Fruit fly (Drosophila melanogaster) whole organism, embryonic: ENCODE data around the gene CG34309.

Experiments
- ATbp ChIP-seq: fragments of 200-800 bp; sonication (Bioruptor generic); optimal IDR thresholded peaks from 2 replicates; lab custom pipeline; 2017; ENCODE audit warnings: missing biosample characterization, mild to moderate bottlenecking, missing genetic modification characterization, missing genetic modification reagents
- CG10209 ChIP-seq: fragments of 200-800 bp; sonication (Bioruptor generic); optimal IDR thresholded peaks from 3 replicates; lab custom pipeline; 2017; ENCODE audit warnings: missing biosample characterization, mild to moderate bottlenecking, missing genetic modification characterization, missing genetic modification reagents
- CG10321 ChIP-seq: fragments of 200-800 bp; sonication (Bioruptor generic); IDR thresholded peaks from 2 replicates; pipeline ENCODE4 v1.3.6; 2022; ENCODE audit warnings: missing biosample characterization, missing genetic modification characterization
- CG11247 ChIP-seq: fragments of 200-800 bp; sonication (Bioruptor generic); IDR thresholded peaks from 2 replicates; pipeline ENCODE4 v1.3.6; 2022; ENCODE audit warnings: missing biosample characterization, missing genetic modification characterization
- CG12104 ChIP-seq: fragments of 200-800 bp; sonication (Bioruptor generic); optimal IDR thresholded peaks from 3 replicates; lab custom pipeline; 2016; ENCODE audit warnings: missing biosample characterization, missing genetic modification characterization
- CG12219 ChIP-seq: fragments of 200-800 bp; sonication (Bioruptor generic); optimal IDR thresholded peaks from 3 replicates; lab custom pipeline; 2018; ENCODE audit warnings: missing biosample characterization, mild to moderate bottlenecking, missing genetic modification characterization
- CG12744 ChIP-seq: fragments of 200-800 bp; sonication (Bioruptor generic); optimal IDR thresholded peaks from 2 replicates; lab custom pipeline; 2016; ENCODE audit warnings: missing biosample characterization, missing genetic modification characterization
- CG13287 ChIP-seq: fragments of 200-800 bp; sonication (Bioruptor generic); IDR thresholded peaks from 2 replicates; pipeline ENCODE4 v1.3.6; 2022; ENCODE audit warnings: missing biosample characterization, missing genetic modification characterization; ENCODE audit not compliant: partially characterized antibody
- CG13296 ChIP-seq: fragments of 200-800 bp; sonication (Bioruptor generic); optimal IDR thresholded peaks from 3 replicates; lab custom pipeline; 2018; ENCODE audit warnings: missing biosample characterization, mild to moderate bottlenecking, missing genetic modification characterization
- CG14014 ChIP-seq: fragments of 200-800 bp; sonication (Bioruptor generic); IDR thresholded peaks from 2 replicates; pipeline ENCODE4 v1.3.6; 2022; ENCODE audit warnings: missing biosample characterization, missing genetic modification characterization
- CG14710 ChIP-seq: fragments of 200-800 bp; sonication (Bioruptor generic); optimal IDR thresholded peaks from 3 replicates; lab custom pipeline; 2019; ENCODE audit warnings: missing biosample characterization, mild to moderate bottlenecking, missing genetic modification characterization, moderate library complexity
- CG14860 ChIP-seq: fragments of 200-800 bp; sonication (Bioruptor generic); IDR thresholded peaks from 3 replicates; pipeline ENCODE4 v1.3.6; 2022; ENCODE audit warnings: missing biosample characterization, missing genetic modification characterization; ENCODE audit not compliant: partially characterized antibody
- CG15073 ChIP-seq: fragments of 200-800 bp; sonication (Bioruptor generic); optimal IDR thresholded peaks from 2 replicates; lab custom pipeline; 2016; ENCODE audit warnings: missing biosample characterization, missing genetic modification characterization
- CG15269 ChIP-seq: fragments of 200-800 bp; sonication (Bioruptor generic); optimal IDR thresholded peaks from 2 replicates; lab custom pipeline; 2018; ENCODE audit warnings: missing biosample characterization, mild to moderate bottlenecking, missing genetic modification characterization, moderate library complexity
- CG1647 ChIP-seq: fragments of 200-800 bp; sonication (Bioruptor generic); optimal IDR thresholded peaks from 3 replicates; lab custom pipeline; 2016; ENCODE audit warnings: missing biosample characterization, missing genetic modification characterization
- CG17359 ChIP-seq: fragments of 200-800 bp; sonication (Bioruptor generic); optimal IDR thresholded peaks from 3 replicates; lab custom pipeline; 2018; ENCODE audit warnings: missing biosample characterization, mild to moderate bottlenecking, missing genetic modification characterization, moderate library complexity
- CG17361 ChIP-seq: fragments of 200-800 bp; sonication (Bioruptor generic); IDR thresholded peaks from 3 replicates; pipeline ENCODE4 v1.3.6; 2022; ENCODE audit warnings: missing biosample characterization, missing genetic modification characterization
- CG18011 ChIP-seq: fragments of 200-800 bp; sonication (Bioruptor generic); optimal IDR thresholded peaks from 2 replicates; lab custom pipeline; 2017; ENCODE audit warnings: missing biosample characterization, missing genetic modification characterization, mild to moderate bottlenecking, moderate library complexity, missing genotype
- CG2712 ChIP-seq: fragments of 200-800 bp; optimal IDR thresholded peaks from 3 replicates; lab custom pipeline; 2019; ENCODE audit warnings: missing biosample characterization, mild to moderate bottlenecking, missing genetic modification characterization, moderate library complexity
- CG3065 ChIP-seq: fragments of 200-800 bp; sonication (Bioruptor generic); optimal IDR thresholded peaks from 2 replicates; lab custom pipeline; 2016; ENCODE audit warnings: missing biosample characterization, missing genetic modification characterization
- CG3407 ChIP-seq: fragments of 200-800 bp; sonication (Bioruptor generic); optimal IDR thresholded peaks from 2 replicates; lab custom pipeline; 2018; ENCODE audit warnings: missing biosample characterization, mild to moderate bottlenecking, missing genetic modification characterization
- CG3838 ChIP-seq: fragments of 200-800 bp; sonication (Bioruptor generic); optimal IDR thresholded peaks from 3 replicates; lab custom pipeline; 2016; ENCODE audit warnings: missing biosample characterization, missing genetic modification characterization
- CG42726 ChIP-seq: fragments of 200-800 bp; sonication (Bioruptor generic); IDR thresholded peaks from 2 replicates; pipeline ENCODE4 v1.3.6; 2022; ENCODE audit warnings: missing biosample characterization, missing genetic modification characterization; ENCODE audit not compliant: partially characterized antibody
- CG4424 ChIP-seq: fragments of 200-800 bp; sonication (Bioruptor generic); optimal IDR thresholded peaks from 3 replicates; lab custom pipeline; 2016; ENCODE audit warnings: missing biosample characterization, missing genetic modification characterization
- CG5953 ChIP-seq: fragments of 200-800 bp; sonication (Bioruptor generic); IDR thresholded peaks from 2 replicates; pipeline ENCODE4 v1.3.6; 2022; ENCODE audit warnings: missing biosample characterization, missing genetic modification characterization
- CG6272 ChIP-seq: fragments of 200-800 bp; sonication (Bioruptor generic); IDR thresholded peaks from 2 replicates; pipeline ENCODE4 v1.3.6; 2022; ENCODE audit warnings: missing biosample characterization, missing genetic modification characterization
- CG7372 ChIP-seq: fragments of 200-800 bp; sonication (Bioruptor generic); IDR thresholded peaks from 2 replicates; pipeline ENCODE4 v1.3.6; 2022; ENCODE audit warnings: missing biosample characterization, missing genetic modification characterization
- CG7556 ChIP-seq: fragments of 200-800 bp; sonication (Bioruptor generic); optimal IDR thresholded peaks from 2 replicates; lab custom pipeline; 2017; ENCODE audit warnings: missing biosample characterization, mild to moderate bottlenecking, missing genetic modification characterization
- CoRest ChIP-seq: fragments of 200-800 bp; sonication (Bioruptor generic); optimal IDR thresholded peaks from 3 replicates; lab custom pipeline; 2018; ENCODE audit warnings: missing biosample characterization, mild to moderate bottlenecking, missing genetic modification characterization, moderate library complexity
- CrebB ChIP-seq: fragments of 200-800 bp; sonication (Bioruptor generic); optimal IDR thresholded peaks from 3 replicates; lab custom pipeline; 2018; ENCODE audit warnings: missing biosample characterization, mild to moderate bottlenecking, missing genetic modification characterization
- D19B ChIP-seq: fragments of 200-800 bp; sonication (Bioruptor generic); optimal IDR thresholded peaks from 2 replicates; lab custom pipeline; 2017; ENCODE audit warnings: missing biosample characterization, mild to moderate bottlenecking, missing genetic modification characterization
- ERR ChIP-seq: fragments of 200-800 bp; sonication (Bioruptor generic); optimal IDR thresholded peaks from 2 replicates; lab custom pipeline; 2016; ENCODE audit warnings: missing biosample characterization, missing genetic modification characterization
- Gsc ChIP-seq: fragments of 200-800 bp; sonication (Bioruptor generic); IDR thresholded peaks from 2 replicates; pipeline ENCODE4 v1.3.6; 2022; ENCODE audit warnings: missing biosample characterization, missing genetic modification characterization
- HmgZ ChIP-seq: fragments of 200-800 bp; sonication (Bioruptor generic); optimal IDR thresholded peaks from 2 replicates; lab custom pipeline; 2018; ENCODE audit warnings: missing biosample characterization, mild to moderate bottlenecking, missing genetic modification characterization
- Hmr ChIP-seq: fragments of 200-800 bp; sonication (Bioruptor generic); optimal IDR thresholded peaks from 3 replicates; lab custom pipeline; 2017; ENCODE audit warnings: mild to moderate bottlenecking, missing biosample characterization, missing genetic modification reagents, missing genetic modification characterization
- Pdp1 ChIP-seq, 2 experiments: fragments of 200-800 bp; sonication (Bioruptor generic); optimal IDR thresholded peaks; 3 replicates each; lab custom pipeline; 2016; ENCODE audit warnings: missing biosample characterization in 2 of 2, missing genetic modification characterization in 2 of 2, mild to moderate bottlenecking in 1 of 2, moderate library complexity in 1 of 2
- Poxn ChIP-seq: fragments of 200-800 bp; sonication (Bioruptor generic); IDR thresholded peaks from 2 replicates; pipeline ENCODE4 v1.3.6; 2022; ENCODE audit warnings: missing biosample characterization, missing genetic modification characterization
- Rfx ChIP-seq: fragments of 200-800 bp; sonication (Bioruptor generic); IDR thresholded peaks from 2 replicates; pipeline ENCODE4 v1.3.6; 2022; ENCODE audit warnings: missing biosample characterization, missing genetic modification characterization
- ab ChIP-seq: fragments of 200-800 bp; sonication (Bioruptor generic); optimal IDR thresholded peaks from 2 replicates; lab custom pipeline; 2016; ENCODE audit warnings: missing biosample characterization, missing genetic modification characterization
- abd-A ChIP-seq: fragments of 200-800 bp; sonication (Bioruptor generic); optimal IDR thresholded peaks from 3 replicates; lab custom pipeline; 2019; ENCODE audit warnings: missing biosample characterization, mild to moderate bottlenecking, missing genetic modification characterization, moderate library complexity
- bab2 ChIP-seq: fragments of 200-800 bp; sonication (Bioruptor generic); optimal IDR thresholded peaks from 2 replicates; lab custom pipeline; 2016; ENCODE audit warnings: missing biosample characterization, missing genetic modification characterization
- cg ChIP-seq: fragments of 200-800 bp; sonication (Bioruptor generic); optimal IDR thresholded peaks from 3 replicates; lab custom pipeline; 2019; ENCODE audit warnings: missing biosample characterization, mild to moderate bottlenecking, missing genetic modification characterization, moderate library complexity
- ci ChIP-seq: fragments of 200-800 bp; sonication (Bioruptor generic); IDR thresholded peaks from 3 replicates; pipeline ENCODE4 v1.3.6; 2022; ENCODE audit warnings: missing biosample characterization, missing genetic modification characterization
- corto ChIP-seq: fragments of 200-800 bp; sonication (Bioruptor generic); optimal IDR thresholded peaks from 2 replicates; lab custom pipeline; 2016; ENCODE audit warnings: missing biosample characterization, mild to moderate bottlenecking, missing genetic modification characterization, moderate library complexity
- crc ChIP-seq: fragments of 200-800 bp; sonication (Bioruptor generic); optimal IDR thresholded peaks from 2 replicates; lab custom pipeline; 2016; ENCODE audit warnings: missing biosample characterization, missing genetic modification characterization
- ftz-f1 ChIP-seq: fragments of 200-800 bp; sonication (Bioruptor generic); optimal IDR thresholded peaks from 2 replicates; lab custom pipeline; 2016; ENCODE audit warnings: missing biosample characterization, missing genetic modification characterization
- hbn ChIP-seq: fragments of 200-800 bp; sonication (Bioruptor generic); IDR thresholded peaks from 2 replicates; pipeline ENCODE4 v1.3.6; 2022; ENCODE audit warnings: missing biosample characterization, missing genetic modification characterization; ENCODE audit not compliant: partially characterized antibody
- jumu ChIP-seq: fragments of 200-800 bp; sonication (Bioruptor generic); optimal IDR thresholded peaks from 3 replicates; lab custom pipeline; 2016; ENCODE audit warnings: missing biosample characterization, missing genetic modification characterization
- nmo ChIP-seq: fragments of 200-800 bp; sonication (Bioruptor generic); optimal IDR thresholded peaks from 2 replicates; lab custom pipeline; 2018; ENCODE audit warnings: missing biosample characterization, mild to moderate bottlenecking, missing genetic modification characterization, moderate library complexity
- oc ChIP-seq: fragments of 200-800 bp; sonication (Bioruptor generic); optimal IDR thresholded peaks from 2 replicates; lab custom pipeline; 2018; ENCODE audit warnings: missing biosample characterization, mild to moderate bottlenecking, missing genetic modification characterization, moderate library complexity
- sens ChIP-seq: fragments of 200-800 bp; sonication (Bioruptor generic); peaks from one replicate; lab custom pipeline; 2016; ENCODE audit warnings: missing biosample characterization, missing genetic modification characterization

Gene CG34309

DNA sequence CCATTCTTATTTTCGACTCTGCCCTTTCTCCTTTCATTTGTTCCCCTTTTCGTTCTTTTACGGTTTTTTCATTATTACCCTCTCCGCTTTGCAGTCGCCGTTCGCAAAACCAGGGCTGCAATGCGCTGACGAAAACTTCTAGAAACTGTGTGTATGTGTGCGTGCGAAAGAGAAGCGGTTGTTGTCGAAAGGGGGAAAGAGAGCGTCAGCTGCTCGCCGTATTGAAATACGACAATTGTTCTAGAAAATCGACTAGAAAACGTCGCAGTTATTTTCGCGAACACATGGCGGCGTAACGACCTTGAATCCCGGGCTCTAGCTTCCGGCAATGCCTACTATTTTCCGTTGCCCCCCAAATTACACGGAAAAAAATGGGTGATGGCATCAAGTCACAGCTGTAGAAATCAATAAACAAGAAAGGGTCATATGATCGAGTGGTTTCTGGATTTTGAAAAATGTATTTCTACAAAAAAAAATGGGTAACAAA, 10.3 kb downstream of the CG34309 start (continued):
- TF ChIP-seq CG3838 (GFP tag; lab: Kevin White, UChicago) (no peak), CG2712 (tag; lab: Kevin White, UChicago) (no peak), CG7556 (GFP tag; lab: Kevin White, UChicago) (no peak), nmo (GFP tag; lab: Kevin White, UChicago) (no peak), ERR (no peak), Poxn (no peak), cg (peak; percentile 95), CG18011 (no peak), CG17361 (no peak), CG13287 (GFP tag; lab: Robert Waterston, UW) (peak; percentile 31), CG4424 (GFP tag; lab: Kevin White, UChicago) (no peak), CoRest (tag; lab: Kevin White, UChicago) (peak; percentile 27), CG12104 (GFP tag; lab: Kevin White, UChicago) (no peak), CG14710 (no peak), CG15269 (tag; lab: Kevin White, UChicago) (no peak), CG14860 (GFP tag; lab: Robert Waterston, UW) (no peak), D19B (GFP tag; lab: Kevin White, UChicago) (peak; percentile 6), CG14014 (GFP tag; lab: Robert Waterston, UW) (peak; percentile 37; the same call in 1 of the 2 replicates), Hmr (GFP tag; lab: Kevin White, UChicago) (no peak), CG1647 (GFP tag; lab: Kevin White, UChicago) (no peak), oc (tag; lab: Kevin White, UChicago) (no peak), CG6272 (GFP tag; lab: Robert Waterston, UW) (no peak), CG12744 (GFP tag; lab: Kevin White, UChicago) (no peak), CG10209 (GFP tag; lab: Kevin White, UChicago) (no peak), CG7372 (GFP tag; lab: Robert Waterston, UW) (no peak), corto (GFP tag; lab: Kevin White, UChicago) (no peak), sens (GFP tag; lab: Kevin White, UChicago) (no peak), hbn (0 out of 2 replicates have a peak, but pooled peaks have one; percentile 34), CG17359 (tag; lab: Kevin White, UChicago) (no peak), CG13296 (GFP tag; lab: Kevin White, UChicago) (no peak), Rfx (GFP tag; lab: Robert Waterston, UW) (peak; percentile 46; the same call in 1 of the 2 replicates), CG10321 (GFP tag; lab: Robert Waterston, UW) (peak; percentile 28; the same call in 1 of the 2 replicates), Pdp1 (GFP tag; optimal IDR thresholded peaks at IDR 0.05; lab: Kevin White, UChicago) (no peak), jumu (no peak), crc (GFP tag; lab: Kevin White, UChicago) (no peak), HmgZ (no peak), ftz-f1 (GFP tag; lab: Kevin White, UChicago) (peak; percentile 69), ab (GFP tag; lab: Kevin White, UChicago) (no peak), CG12219 (GFP tag; lab: Kevin White, UChicago) (no peak), Gsc (GFP tag; lab: Robert Waterston, UW) (no peak), CG3065 (no peak), bab2 (GFP tag; lab: Kevin White, UChicago) (no peak), abd-A (no peak), CG5953 (GFP tag; lab: Robert Waterston, UW) (no peak), CG11247 (no peak), CG42726 (GFP tag; lab: Robert Waterston, UW) (no peak), CrebB (tag; lab: Kevin White, UChicago) (no peak), CG15073 (GFP tag; lab: Kevin White, UChicago) (no peak), CG3407 (GFP tag; lab: Kevin White, UChicago) (no peak), ci (0 out of 3 replicates have a peak, but pooled peaks have one; percentile 27), ATbp (no peak)
